Fruit fly (Drosophila melanogaster) whole organism, embryonic: ENCODE measurements around the gene HUWE1.
A peak's percentile ranks its signal among the peaks of the same experiment; 100 is the strongest.

Experiments used
- BEAF-32 ChIP-seq: fragments of 200-800 bp; sonication (Bioruptor generic); optimal IDR thresholded peaks from 3 replicates; lab custom pipeline; 2017; ENCODE audit warnings: missing biosample characterization, missing genetic modification characterization, mild to moderate bottlenecking, moderate library complexity, missing genetic modification reagents
- C15 ChIP-seq: fragments of 200-800 bp; sonication (Bioruptor generic); IDR thresholded peaks from 3 replicates; pipeline ENCODE4 v1.3.6; 2022; ENCODE audit warnings: missing biosample characterization, missing genetic modification characterization
- CG10209 ChIP-seq: fragments of 200-800 bp; sonication (Bioruptor generic); optimal IDR thresholded peaks from 3 replicates; lab custom pipeline; 2017; ENCODE audit warnings: missing biosample characterization, mild to moderate bottlenecking, missing genetic modification characterization, missing genetic modification reagents
- CG1024 ChIP-seq: fragments of 200-800 bp; sonication (Bioruptor generic); IDR thresholded peaks from 2 replicates; pipeline ENCODE4 v1.3.6; 2022; ENCODE audit warnings: missing biosample characterization, missing genetic modification characterization
- CG10959 ChIP-seq: fragments of 200-800 bp; sonication (Bioruptor generic); IDR thresholded peaks from 2 replicates; pipeline ENCODE4 v1.3.6; 2022; ENCODE audit warnings: missing biosample characterization, missing genetic modification characterization
- CG11398 ChIP-seq: fragments of 200-800 bp; sonication (Bioruptor generic); optimal IDR thresholded peaks from 2 replicates; lab custom pipeline; 2016; ENCODE audit warnings: missing biosample characterization, missing genetic modification characterization
- CG11696 ChIP-seq: fragments of 200-800 bp; sonication (Bioruptor generic); IDR thresholded peaks from 2 replicates; pipeline ENCODE4 v1.3.6; 2022; ENCODE audit warnings: missing biosample characterization, missing genetic modification characterization
- CG14667 ChIP-seq: fragments of 200-800 bp; sonication (Bioruptor generic); IDR thresholded peaks from 2 replicates; pipeline ENCODE4 v1.3.6; 2022; ENCODE audit warnings: missing biosample characterization, missing genetic modification characterization
- CG14965 ChIP-seq: fragments of 200-800 bp; sonication (Bioruptor generic); optimal IDR thresholded peaks from 2 replicates; lab custom pipeline; 2016; ENCODE audit warnings: missing biosample characterization, missing genetic modification characterization, borderline replicate concordance
- CG16813 ChIP-seq: fragments of 200-800 bp; sonication (Bioruptor generic); IDR thresholded peaks from 3 replicates; pipeline ENCODE4 v1.3.6; 2022; ENCODE audit warnings: missing biosample characterization, missing genetic modification characterization; ENCODE audit not compliant: partially characterized antibody
- CG17359 ChIP-seq: fragments of 200-800 bp; sonication (Bioruptor generic); optimal IDR thresholded peaks from 3 replicates; lab custom pipeline; 2018; ENCODE audit warnings: missing biosample characterization, mild to moderate bottlenecking, missing genetic modification characterization, moderate library complexity
- CG2120 ChIP-seq: fragments of 200-800 bp; sonication (Bioruptor generic); optimal IDR thresholded peaks from 3 replicates; lab custom pipeline; 2016; ENCODE audit warnings: missing biosample characterization, missing genetic modification characterization
- CG30431 ChIP-seq: fragments of 200-800 bp; sonication (Bioruptor generic); optimal IDR thresholded peaks from 2 replicates; lab custom pipeline; 2017; ENCODE audit warnings: missing biosample characterization, missing genetic modification characterization
- CG3065 ChIP-seq: fragments of 200-800 bp; sonication (Bioruptor generic); optimal IDR thresholded peaks from 2 replicates; lab custom pipeline; 2016; ENCODE audit warnings: missing biosample characterization, missing genetic modification characterization
- CG32767 ChIP-seq: fragments of 200-800 bp; sonication (Bioruptor generic); IDR thresholded peaks from 2 replicates; pipeline ENCODE4 v1.3.6; 2022; ENCODE audit warnings: missing biosample characterization, missing genetic modification characterization
- CG3726 ChIP-seq: fragments of 200-800 bp; sonication (Bioruptor generic); IDR thresholded peaks from 3 replicates; pipeline ENCODE4, ENCODE4 v1.3.6; 2022; ENCODE audit warnings: missing biosample characterization, missing genetic modification characterization
- CG3995 ChIP-seq: fragments of 200-800 bp; sonication (Bioruptor generic); optimal IDR thresholded peaks from 3 replicates; lab custom pipeline; 2016; ENCODE audit warnings: missing biosample characterization, missing genetic modification characterization
- CG4424 ChIP-seq: fragments of 200-800 bp; sonication (Bioruptor generic); optimal IDR thresholded peaks from 3 replicates; lab custom pipeline; 2016; ENCODE audit warnings: missing biosample characterization, missing genetic modification characterization
- CG4820 ChIP-seq: fragments of 200-800 bp; sonication (Bioruptor generic); optimal IDR thresholded peaks from 3 replicates; lab custom pipeline; 2016; ENCODE audit warnings: missing biosample characterization, missing genetic modification characterization
- CG6683 ChIP-seq: fragments of 200-800 bp; sonication (Bioruptor generic); optimal IDR thresholded peaks from 2 replicates; lab custom pipeline; 2017; ENCODE audit warnings: missing biosample characterization, mild to moderate bottlenecking, missing genetic modification characterization, missing genetic modification reagents
- CG7963 ChIP-seq: fragments of 200-800 bp; sonication (Bioruptor generic); IDR thresholded peaks from 3 replicates; pipeline ENCODE4 v1.3.6; 2022; ENCODE audit warnings: missing biosample characterization, missing genetic modification characterization; ENCODE audit not compliant: partially characterized antibody
- CG9817 ChIP-seq: fragments of 200-800 bp; sonication (Bioruptor generic); optimal IDR thresholded peaks from 2 replicates; lab custom pipeline; 2018; ENCODE audit warnings: missing biosample characterization, mild to moderate bottlenecking, missing genetic modification characterization, moderate library complexity
- Camta ChIP-seq: fragments of 200-800 bp; sonication (Bioruptor generic); optimal IDR thresholded peaks from 2 replicates; lab custom pipeline; 2016; ENCODE audit warnings: missing biosample characterization, missing genetic modification characterization
- Dip3 ChIP-seq: fragments of 200-800 bp; sonication (Bioruptor generic); optimal IDR thresholded peaks from 3 replicates; lab custom pipeline; 2016; ENCODE audit warnings: missing biosample characterization, missing genetic modification characterization
- Hey ChIP-seq: fragments of 200-800 bp; sonication (Bioruptor generic); optimal IDR thresholded peaks from 3 replicates; lab custom pipeline; 2018; ENCODE audit warnings: missing biosample characterization, mild to moderate bottlenecking, missing genetic modification characterization
- Hmr ChIP-seq: fragments of 200-800 bp; sonication (Bioruptor generic); optimal IDR thresholded peaks from 3 replicates; lab custom pipeline; 2017; ENCODE audit warnings: mild to moderate bottlenecking, missing biosample characterization, missing genetic modification reagents, missing genetic modification characterization
- Lpt ChIP-seq: fragments of >200 bp; optimal IDR thresholded peaks from 2 replicates; lab custom pipeline; 2018; ENCODE audit warnings: missing biosample characterization, missing genetic modification characterization
- Oli ChIP-seq: fragments of 200-800 bp; sonication (Bioruptor generic); optimal IDR thresholded peaks from 2 replicates; lab custom pipeline; 2018; ENCODE audit warnings: missing biosample characterization, mild to moderate bottlenecking, missing genetic modification characterization, moderate library complexity
- Taf1 ChIP-seq: fragments of 200-800 bp; sonication (Bioruptor generic); IDR thresholded peaks from 2 replicates; pipeline ENCODE4 v1.3.6; 2022; ENCODE audit warnings: missing biosample characterization, missing genetic modification characterization
- ac ChIP-seq: fragments of 200-800 bp; sonication (Bioruptor generic); optimal IDR thresholded peaks from 3 replicates; lab custom pipeline; 2017; ENCODE audit warnings: missing biosample characterization, mild to moderate bottlenecking, missing genetic modification characterization
- ato ChIP-seq: fragments of 200-800 bp; sonication (Bioruptor generic); IDR thresholded peaks from 2 replicates; pipeline ENCODE4 v1.3.6; 2022; ENCODE audit warnings: missing biosample characterization, missing genetic modification characterization; ENCODE audit not compliant: partially characterized antibody
- az2 ChIP-seq: fragments of 200-800 bp; sonication (Bioruptor generic); optimal IDR thresholded peaks from 3 replicates; lab custom pipeline; 2016; ENCODE audit warnings: missing biosample characterization, missing genetic modification characterization
- bbx ChIP-seq: fragments of 200-800 bp; sonication (Bioruptor generic); IDR thresholded peaks from 2 replicates; pipeline ENCODE4 v1.3.6; 2022; ENCODE audit warnings: missing biosample characterization, missing genetic modification characterization; ENCODE audit not compliant: partially characterized antibody
- bigmax ChIP-seq: fragments of 200-800 bp; sonication (Bioruptor generic); optimal IDR thresholded peaks from 2 replicates; lab custom pipeline; 2018; ENCODE audit warnings: missing biosample characterization, mild to moderate bottlenecking, missing genetic modification characterization
- dati ChIP-seq: fragments of 200-800 bp; sonication (Bioruptor generic); IDR thresholded peaks from 2 replicates; pipeline ENCODE4 v1.3.6; 2022; ENCODE audit warnings: missing biosample characterization, missing genetic modification characterization
- exex ChIP-seq: fragments of 200-800 bp; sonication (Bioruptor generic); optimal IDR thresholded peaks from 4 replicates; lab custom pipeline; 2018; ENCODE audit warnings: missing biosample characterization, mild to moderate bottlenecking, missing genetic modification characterization, moderate library complexity
- fd102C ChIP-seq: fragments of 200-800 bp; sonication (Bioruptor generic); optimal IDR thresholded peaks from 2 replicates; lab custom pipeline; 2018; ENCODE audit warnings: missing biosample characterization, mild to moderate bottlenecking, missing genetic modification characterization, moderate library complexity
- klu ChIP-seq: fragments of 200-800 bp; sonication (Bioruptor generic); IDR thresholded peaks from 2 replicates; pipeline ENCODE4 v1.3.6; 2022; ENCODE audit warnings: missing biosample characterization, missing genetic modification characterization
- maf-S ChIP-seq: fragments of 200-800 bp; sonication (Bioruptor generic); optimal IDR thresholded peaks from 2 replicates; lab custom pipeline; 2016; ENCODE audit warnings: missing biosample characterization, missing genetic modification characterization
- nerfin-1 ChIP-seq: fragments of 200-800 bp; sonication (Bioruptor generic); optimal IDR thresholded peaks from 3 replicates; lab custom pipeline; 2019; ENCODE audit warnings: missing biosample characterization, mild to moderate bottlenecking, missing genetic modification characterization, moderate library complexity
- nom ChIP-seq: fragments of 200-800 bp; sonication (Bioruptor generic); optimal IDR thresholded peaks from 2 replicates; lab custom pipeline; 2017; ENCODE audit warnings: missing biosample characterization, missing genetic modification characterization, mild to moderate bottlenecking, moderate library complexity, missing genetic modification reagents
- org-1 ChIP-seq: fragments of 200-800 bp; sonication (Bioruptor generic); optimal IDR thresholded peaks from 2 replicates; lab custom pipeline; 2017; ENCODE audit warnings: missing biosample characterization, missing genetic modification characterization
- otp ChIP-seq: fragments of 200-800 bp; sonication (Bioruptor generic); IDR thresholded peaks from 3 replicates; pipeline ENCODE4, ENCODE4 v1.3.6; 2022; ENCODE audit warnings: missing biosample characterization, missing genetic modification characterization
- pb ChIP-seq: fragments of 200-800 bp; sonication (Bioruptor generic); optimal IDR thresholded peaks from 3 replicates; lab custom pipeline; 2016; ENCODE audit warnings: missing biosample characterization, missing genetic modification characterization
- pnt ChIP-seq: fragments of 200-800 bp; sonication (Bioruptor generic); optimal IDR thresholded peaks from 3 replicates; lab custom pipeline; 2016; ENCODE audit warnings: missing biosample characterization, missing genetic modification characterization
- ranshi ChIP-seq: fragments of 200-800 bp; sonication (Bioruptor generic); IDR thresholded peaks from 2 replicates; pipeline ENCODE4 v1.3.6; 2022; ENCODE audit warnings: missing biosample characterization, missing genetic modification characterization
- ro ChIP-seq: fragments of 200-800 bp; sonication (Bioruptor generic); IDR thresholded peaks from 2 replicates; pipeline ENCODE4 v1.3.6; 2022; ENCODE audit warnings: missing biosample characterization, missing genetic modification characterization
- so ChIP-seq: fragments of 200-800 bp; sonication (Bioruptor generic); IDR thresholded peaks from 3 replicates; pipeline ENCODE4 v1.3.6; 2022; ENCODE audit warnings: missing biosample characterization, missing genetic modification characterization
- stc ChIP-seq: fragments of 200-800 bp; sonication (Bioruptor generic); IDR thresholded peaks from 2 replicates; pipeline ENCODE4 v1.3.6; 2022; ENCODE audit warnings: missing biosample characterization, missing genetic modification characterization
- wdn ChIP-seq: fragments of 200-800 bp; sonication (Bioruptor generic); IDR thresholded peaks from 2 replicates; pipeline ENCODE4 v1.3.6; 2022; ENCODE audit warnings: missing biosample characterization, missing genetic modification characterization
- zen ChIP-seq: fragments of 200-800 bp; sonication (Bioruptor generic); optimal IDR thresholded peaks from 3 replicates; lab custom pipeline; 2018; ENCODE audit warnings: missing biosample characterization, mild to moderate bottlenecking, missing genetic modification characterization, moderate library complexity
- zfh2 ChIP-seq: fragments of 200-800 bp; sonication (Bioruptor generic); optimal IDR thresholded peaks from 2 replicates; lab custom pipeline; 2016; ENCODE audit warnings: missing biosample characterization, missing genetic modification characterization

The HUWE1 gene

dm6 chrX:15712409-15712808, at the start of gene HUWE1:
TSS of gene HUWE1 (plus strand) at chrX:15712628.
- TF ChIP-seq fd102C (GFP tag; lab: Kevin White, UChicago) (no peak), org-1 (GFP tag; lab: Kevin White, UChicago) (no peak), nerfin-1 (tag; lab: Kevin White, UChicago) (peak; percentile 1), CG9817 (tag; lab: Kevin White, UChicago) (no peak), Camta (GFP tag; lab: Kevin White, UChicago) (no peak), ro (GFP tag; lab: Robert Waterston, UW) (no peak), CG2120 (GFP tag; lab: Kevin White, UChicago) (peak; percentile 63), C15 (no peak), CG10959 (GFP tag; lab: Robert Waterston, UW) (no peak), CG3065 (no peak), bbx (GFP tag; lab: Robert Waterston, UW) (peak; percentile 83), zfh2 (peak; percentile 38), pb (GFP tag; lab: Kevin White, UChicago) (no peak), wdn (GFP tag; lab: Robert Waterston, UW) (no peak), otp (GFP tag; lab: Robert Waterston, UW) (no peak), az2 (no peak), CG7963 (GFP tag; lab: Robert Waterston, UW) (peak; percentile 79), nom (GFP tag; lab: Kevin White, UChicago) (peak; percentile 32), CG4820 (GFP tag; lab: Kevin White, UChicago) (no peak), CG4424 (GFP tag; lab: Kevin White, UChicago) (no peak), CG16813 (peak; percentile 83), CG6683 (GFP tag; lab: Kevin White, UChicago) (no peak), ato (GFP tag; lab: Robert Waterston, UW) (peak; percentile 61; the same call in 1 of the 2 replicates), stc (GFP tag; lab: Robert Waterston, UW) (no peak), exex (tag; lab: Kevin White, UChicago) (no peak), Oli (tag; lab: Kevin White, UChicago) (no peak), Hmr (GFP tag; lab: Kevin White, UChicago) (no peak), CG1024 (GFP tag; lab: Robert Waterston, UW) (no peak), ac (no peak), CG11398 (GFP tag; lab: Kevin White, UChicago) (no peak), CG3995 (GFP tag; lab: Kevin White, UChicago) (peak; percentile 98), Lpt (GFP tag; lab: Kevin White, UChicago) (no peak), dati (GFP tag; lab: Robert Waterston, UW) (no peak), pnt (GFP tag; lab: Kevin White, UChicago) (no peak), Dip3 (GFP tag; lab: Kevin White, UChicago) (no peak), Taf1 (no peak), BEAF-32 (GFP tag; lab: Kevin White, UChicago) (peak; percentile 90), CG30431 (no peak), CG10209 (GFP tag; lab: Kevin White, UChicago) (no peak), so (GFP tag; lab: Robert Waterston, UW) (no peak), maf-S (GFP tag; lab: Kevin White, UChicago) (no peak), CG17359 (tag; lab: Kevin White, UChicago) (no peak), Hey (tag; lab: Kevin White, UChicago) (no peak), zen (peak; percentile 31), CG32767 (GFP tag; lab: Robert Waterston, UW) (no peak), klu (GFP tag; lab: Robert Waterston, UW) (no peak), CG14667 (GFP tag; lab: Robert Waterston, UW) (no peak), CG14965 (GFP tag; lab: Kevin White, UChicago) (no peak), ranshi (GFP tag; lab: Robert Waterston, UW) (no peak), CG11696 (GFP tag; lab: Robert Waterston, UW) (no peak), bigmax (GFP tag; lab: Kevin White, UChicago) (no peak), CG3726 (GFP tag; lab: Robert Waterston, UW) (no peak)
